Fruit fly (Drosophila melanogaster): ENCODE measurements around the gene CG6908.

The CG6908 gene

dm6 chr3R:11649449-11649848 is 40.4 kb downstream of the CG6908 start (continued):
- TF ChIP-seq CG6254 (GFP tag; optimal IDR thresholded peaks at IDR 0.05) (peak; percentile 52), yki (optimal IDR thresholded peaks at IDR 0.05) (no peak), toy (GFP tag; IDR thresholded peaks at IDR 0.05) (peak; percentile 94), ara (GFP tag; IDR thresholded peaks at IDR 0.05) (peak; percentile 93), CG18619 (GFP tag; optimal IDR thresholded peaks at IDR 0.05) (peak; percentile 94), CG6654 (GFP tag; optimal IDR thresholded peaks at IDR 0.05) (peak; percentile 69), Fer3 (tag; optimal IDR thresholded peaks at IDR 0.05) (peak; percentile 97), HmgZ (tag; optimal IDR thresholded peaks at IDR 0.05) (peak; percentile 97), CG4282 (GFP tag; optimal IDR thresholded peaks at IDR 0.05) (peak; percentile 96), CG15073 (GFP tag; optimal IDR thresholded peaks at IDR 0.05) (peak; percentile 74), wdn (GFP tag; IDR thresholded peaks at IDR 0.05) (peak; percentile 98), ems (GFP tag; optimal IDR thresholded peaks at IDR 0.05) (peak; percentile 96), Antp (GFP tag; optimal IDR thresholded peaks at IDR 0.05) (peak; percentile 98)

dm6 chr3R:11648356-11649355 is 41.2 kb downstream of the CG6908 start:
- TF ChIP-seq CG1603 (tag; optimal IDR thresholded peaks at IDR 0.05) (no peak), CG10366 (GFP tag; IDR thresholded peaks at IDR 0.05) (no peak), cad (GFP tag; optimal IDR thresholded peaks at IDR 0.05) (no peak), slbo (GFP tag; IDR thresholded peaks at IDR 0.05) (0 out of 2 replicates have a peak, but pooled peaks have one; percentile 31), crol (GFP tag; IDR thresholded peaks at IDR 0.05) (peak; percentile 94), BtbVII (GFP tag; optimal IDR thresholded peaks at IDR 0.05) (peak; percentile 67), HHEX (GFP tag; optimal IDR thresholded peaks at IDR 0.05) (peak; percentile 18), amos (GFP tag; IDR thresholded peaks at IDR 0.05; ENCODE audit: partially characterized antibody) (peak; percentile 12; the same call in 1 of the 2 replicates), abd-A (tag; optimal IDR thresholded peaks at IDR 0.05) (peak; percentile 67), CG13287 (GFP tag; IDR thresholded peaks at IDR 0.05; ENCODE audit: partially characterized antibody) (0 out of 2 replicates have a peak, but pooled peaks have one; percentile 11), sd (tag; optimal IDR thresholded peaks at IDR 0.05) (peak; percentile 87), CG12155 (GFP tag; optimal IDR thresholded peaks at IDR 0.05) (no peak), Hmr (GFP tag; optimal IDR thresholded peaks at IDR 0.05) (peak; percentile 21), CG16779 (GFP tag; IDR thresholded peaks at IDR 0.05) (0 out of 2 replicates have a peak, but pooled peaks have one; percentile 31), Hr78 (GFP tag; optimal IDR thresholded peaks at IDR 0.05) (peak in 1 of 2 experiments; percentile 48), Elba2 (GFP tag; optimal IDR thresholded peaks at IDR 0.05) (peak; percentile 98), chm (GFP tag; IDR thresholded peaks at IDR 0.05) (0 out of 2 replicates have a peak, but pooled peaks have one; percentile 37), E2f1 (GFP tag; IDR thresholded peaks at IDR 0.05) (no peak), CG43689 (GFP tag; IDR thresholded peaks at IDR 0.05) (no peak), CG3847 (GFP tag; IDR thresholded peaks at IDR 0.05) (0 out of 2 replicates have a peak, but pooled peaks have one; percentile 26), stc (GFP tag; IDR thresholded peaks at IDR 0.05) (no peak), insv (GFP tag; optimal IDR thresholded peaks at IDR 0.05) (peak; percentile 67 to 94), CG3726 (GFP tag; IDR thresholded peaks at IDR 0.05) (no peak), CG34224 (GFP tag; IDR thresholded peaks at IDR 0.05; ENCODE audit: partially characterized antibody) (peak; percentile 14; the same call in 1 of the 3 replicates), pzg (GFP tag; optimal IDR thresholded peaks at IDR 0.05) (no peak), Deaf1 (tag; optimal IDR thresholded peaks at IDR 0.05) (peak; percentile 61), CG9932 (GFP tag; IDR thresholded peaks at IDR 0.05) (0 out of 2 replicates have a peak, but pooled peaks have one; percentile 22), Fer1 (GFP tag; optimal IDR thresholded peaks at IDR 0.05) (peak; percentile 33), eve (GFP tag; optimal IDR thresholded peaks at IDR 0.05) (peak in 1 of 2 experiments; percentile 77), CG11247 (GFP tag; IDR thresholded peaks at IDR 0.05) (no peak), CrebB (tag; optimal IDR thresholded peaks at IDR 0.05) (peak; percentile 25), TFAM (GFP tag; optimal IDR thresholded peaks at IDR 0.05) (no peak), Med (GFP tag) (peak; percentile 78), trh (GFP tag; optimal IDR thresholded peaks at IDR 0.05) (no peak), sens (GFP tag) (peak; percentile 13)
